Worm (Caenorhabditis elegans) whole organism, L3 larva: Measurements from ENCODE around the gene fbxa-10.
A peak's percentile ranks its signal among the peaks of the same experiment; 100 is the strongest.

ENCODE experiments used
- aly-2 ChIP-seq: fragments of 150-350 bp; optimal IDR thresholded peaks from 2 replicates; lab custom pipeline; 2014; ENCODE audit warnings: missing biosample characterization, missing genetic modification characterization
- ceh-28 ChIP-seq: fragments of 150-350 bp; optimal IDR thresholded peaks from 2 replicates; lab custom pipeline; 2014; ENCODE audit warnings: missing biosample characterization, missing genetic modification reagents, missing genetic modification characterization
- ceh-9 ChIP-seq: sonication (generic microtip); optimal IDR thresholded peaks from 2 replicates; lab custom pipeline; 2018; ENCODE audit warnings: missing biosample characterization, missing genetic modification characterization
- daf-12 ChIP-seq: fragments of 150-350 bp; optimal IDR thresholded peaks from 2 replicates; lab custom pipeline; 2014; ENCODE audit warnings: missing biosample characterization, missing genetic modification reagents, missing genetic modification characterization
- egl-5 ChIP-seq: fragments of 150-350 bp; optimal IDR thresholded peaks from 2 replicates; lab custom pipeline; 2017; ENCODE audit warnings: missing biosample characterization, missing genetic modification reagents, missing genetic modification characterization, inconsistent platforms
- elt-2 ChIP-seq: sonication (generic microtip); optimal IDR thresholded peaks from 2 replicates; lab custom pipeline; 2016; ENCODE audit warnings: missing genetic modification reagents, mild to moderate bottlenecking, missing genetic modification characterization, missing compliant biosample characterization
- nhr-12 ChIP-seq: fragments of 150-350 bp; optimal IDR thresholded peaks from 2 replicates; lab custom pipeline; 2014; ENCODE audit warnings: missing biosample characterization, missing genetic modification characterization

ce11 chrIII:952184-952583 lies at the start of gene fbxa-10:
- no peak for TF ChIP-seq ceh-9
- TF ChIP-seq nhr-12 (tag; lab: Kevin White, UChicago) = no peak
- TF ChIP-seq ceh-28 (tag; lab: Kevin White, UChicago) = no peak
- no peak for TF ChIP-seq aly-2 (tag; lab: Kevin White, UChicago)
- TF ChIP-seq elt-2 (tag; lab: Kevin White, UChicago) = no peak
- no peak for TF ChIP-seq daf-12 (tag; lab: Kevin White, UChicago)
- peak; percentile 2 for TF ChIP-seq egl-5 (tag; lab: Kevin White, UChicago)
